1 fruit fly cellular context compared by ENCODE assay signal in the genomic region with DNA sequence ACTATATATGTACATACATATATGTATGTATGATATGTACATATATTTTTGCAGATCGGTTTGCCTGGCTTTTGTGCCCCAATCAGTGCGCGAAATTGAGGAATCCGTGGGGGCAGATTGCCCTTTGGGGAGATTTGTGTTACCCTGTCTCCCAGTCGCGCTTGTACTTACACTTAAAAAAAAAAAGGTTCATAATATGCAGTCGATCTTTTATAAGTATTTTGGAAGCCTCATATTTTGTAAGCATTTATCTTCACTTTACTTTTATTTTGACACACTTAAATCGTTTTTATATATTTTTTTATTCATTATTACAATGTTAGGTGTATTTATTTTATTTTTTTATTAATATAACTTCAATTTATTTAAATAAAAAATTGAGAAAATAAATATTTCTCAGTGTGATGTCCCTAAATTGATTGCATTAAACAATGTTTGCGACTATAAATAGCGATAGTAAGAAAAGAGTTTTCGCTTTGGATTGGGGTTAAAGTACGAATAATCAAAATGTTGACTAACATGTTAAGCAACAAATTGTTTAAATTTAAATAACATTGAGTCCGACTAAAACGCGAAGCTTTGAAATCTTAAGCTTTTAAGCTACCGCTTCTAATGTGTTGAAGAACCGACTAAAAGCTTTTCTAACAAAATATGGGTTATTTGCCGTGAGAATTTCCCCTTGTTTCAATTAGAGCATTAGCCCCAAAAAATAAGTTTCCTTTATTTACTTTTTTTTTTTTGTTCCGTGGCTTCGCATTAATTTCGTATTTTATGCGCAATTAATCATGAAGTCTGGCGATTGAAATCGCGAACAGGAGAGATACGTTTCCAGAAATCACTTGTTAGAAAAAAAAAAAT.
TF ChIP-seq lines count a peak whose summit lies in the region.

No protein-coding gene starts in this region.

TF ChIP-seq in whole organism, embryonic, 481 proteins besides CTCF, POLR2A, EP300 and RAD21 (continued from another document and continues in another):
- no peak for TF ChIP-seq CG17568 (GFP tag; optimal IDR thresholded peaks at IDR 0.05; lab: Kevin White, UChicago)
- no peak for TF ChIP-seq CG10366 (GFP tag; IDR thresholded peaks at IDR 0.05; lab: Robert Waterston, UW)
- TF ChIP-seq CG6654 (GFP tag; optimal IDR thresholded peaks at IDR 0.05; lab: Kevin White, UChicago) = no peak
- no peak for TF ChIP-seq org-1 (GFP tag; optimal IDR thresholded peaks at IDR 0.05; lab: Kevin White, UChicago)
- peak; percentile 15 for TF ChIP-seq CG2120 (GFP tag; optimal IDR thresholded peaks at IDR 0.05; lab: Kevin White, UChicago)
- peak; percentile 32 for TF ChIP-seq CG7556 (GFP tag; optimal IDR thresholded peaks at IDR 0.05; lab: Kevin White, UChicago)
- no peak for TF ChIP-seq klu (GFP tag; IDR thresholded peaks at IDR 0.05; lab: Robert Waterston, UW)
- peak; percentile 5 for TF ChIP-seq Asciz (GFP tag; optimal IDR thresholded peaks at IDR 0.05; lab: Kevin White, UChicago)
- TF ChIP-seq pho (GFP tag; optimal IDR thresholded peaks at IDR 0.05; lab: Kevin White, UChicago) = no peak
- TF ChIP-seq oc (tag; optimal IDR thresholded peaks at IDR 0.05; lab: Kevin White, UChicago) = no peak
- TF ChIP-seq Hsf (GFP tag; optimal IDR thresholded peaks at IDR 0.05; lab: Kevin White, UChicago) = no peak
- no peak for TF ChIP-seq CG34422 (GFP tag; IDR thresholded peaks at IDR 0.05; lab: Robert Waterston, UW)
- TF ChIP-seq Neu2 (GFP tag; optimal IDR thresholded peaks at IDR 0.05; lab: Kevin White, UChicago; ENCODE audit: borderline replicate concordance) = no peak
- no peak for TF ChIP-seq luna (GFP tag; optimal IDR thresholded peaks at IDR 0.05; lab: Kevin White, UChicago)
- TF ChIP-seq Ptx1 (GFP tag; IDR thresholded peaks at IDR 0.05; lab: Robert Waterston, UW) = 0 out of 2 replicates have a peak, but pooled peaks have one; percentile 18
- TF ChIP-seq seq (GFP tag; IDR thresholded peaks at IDR 0.05; lab: Robert Waterston, UW) = no peak
- no peak for TF ChIP-seq CG4424 (GFP tag; optimal IDR thresholded peaks at IDR 0.05; lab: Kevin White, UChicago)
- TF ChIP-seq Pdp1 (GFP tag; optimal IDR thresholded peaks at IDR 0.05; lab: Kevin White, UChicago) = peak in 1 of 2 experiments; percentile 39
- TF ChIP-seq tx (GFP tag; optimal IDR thresholded peaks at IDR 0.05; lab: Kevin White, UChicago) = no peak
- peak; percentile 18 for TF ChIP-seq sens (GFP tag; lab: Kevin White, UChicago)
- 0 out of 4 replicates have a peak, but pooled peaks have one; percentile 55 for TF ChIP-seq chinmo (GFP tag; IDR thresholded peaks at IDR 0.05; lab: Robert Waterston, UW; ENCODE audit: partially characterized antibody)
- no peak for TF ChIP-seq BEAF-32 (GFP tag; optimal IDR thresholded peaks at IDR 0.05; lab: Kevin White, UChicago)
- no peak for TF ChIP-seq CG8765 (GFP tag; IDR thresholded peaks at IDR 0.05; lab: Robert Waterston, UW)
- no peak for TF ChIP-seq eve (GFP tag; optimal IDR thresholded peaks at IDR 0.05; lab: Kevin White, UChicago)
- TF ChIP-seq crol (GFP tag; IDR thresholded peaks at IDR 0.05; lab: Robert Waterston, UW) = no peak
- peak in 1 of 2 experiments; percentile 63 for TF ChIP-seq Hr51 (GFP tag; optimal IDR thresholded peaks at IDR 0.05; lab: Kevin White, UChicago)
- TF ChIP-seq gem (tag; optimal IDR thresholded peaks at IDR 0.05; lab: Kevin White, UChicago) = peak; percentile 61
- TF ChIP-seq Eip74EF (GFP tag; optimal IDR thresholded peaks at IDR 0.05; lab: Kevin White, UChicago) = no peak
- no peak for TF ChIP-seq gt (GFP tag; IDR thresholded peaks at IDR 0.05; lab: Robert Waterston, UW)
- TF ChIP-seq Oaz (GFP tag; IDR thresholded peaks at IDR 0.05; lab: Robert Waterston, UW) = no peak
- no peak for TF ChIP-seq trem (tag; optimal IDR thresholded peaks at IDR 0.05; lab: Kevin White, UChicago)
- no peak for TF ChIP-seq CkIIα-i1 (GFP tag; IDR thresholded peaks at IDR 0.05; lab: Robert Waterston, UW)
- TF ChIP-seq kay (GFP tag; optimal IDR thresholded peaks at IDR 0.05; lab: Kevin White, UChicago) = no peak
- no peak for TF ChIP-seq vnd (GFP tag; IDR thresholded peaks at IDR 0.05; lab: Robert Waterston, UW; ENCODE audit: partially characterized antibody)
- no peak for TF ChIP-seq CG7271 (tag; optimal IDR thresholded peaks at IDR 0.05; lab: Kevin White, UChicago)
- peak; percentile 71 for TF ChIP-seq CG11504 (tag; optimal IDR thresholded peaks at IDR 0.05; lab: Kevin White, UChicago)
- TF ChIP-seq gce (GFP tag; IDR thresholded peaks at IDR 0.05; lab: Robert Waterston, UW) = no peak
- TF ChIP-seq C15 (GFP tag; IDR thresholded peaks at IDR 0.05; lab: Robert Waterston, UW) = no peak
- TF ChIP-seq gfzf (GFP tag; optimal IDR thresholded peaks at IDR 0.05; lab: Kevin White, UChicago) = no peak
- peak; percentile 25 for TF ChIP-seq CG30403 (GFP tag; optimal IDR thresholded peaks at IDR 0.05; lab: Kevin White, UChicago)
- TF ChIP-seq p53 (GFP tag; optimal IDR thresholded peaks at IDR 0.05; lab: Kevin White, UChicago) = no peak
- no peak for TF ChIP-seq Dip3 (GFP tag; optimal IDR thresholded peaks at IDR 0.05; lab: Kevin White, UChicago)
- TF ChIP-seq lbe (GFP tag; optimal IDR thresholded peaks at IDR 0.05; lab: Kevin White, UChicago) = no peak
- no peak for TF ChIP-seq Poxn (GFP tag; IDR thresholded peaks at IDR 0.05; lab: Robert Waterston, UW)
- no peak for TF ChIP-seq slou (GFP tag; optimal IDR thresholded peaks at IDR 0.05; lab: Kevin White, UChicago)
- TF ChIP-seq Rfx (GFP tag; IDR thresholded peaks at IDR 0.05; lab: Robert Waterston, UW) = no peak
- no peak for TF ChIP-seq CG9609 (GFP tag; optimal IDR thresholded peaks at IDR 0.05; lab: Kevin White, UChicago)
- no peak for TF ChIP-seq E2f1 (GFP tag; IDR thresholded peaks at IDR 0.05; lab: Robert Waterston, UW)
- no peak for TF ChIP-seq stwl (tag; optimal IDR thresholded peaks at IDR 0.05; lab: Kevin White, UChicago)
- TF ChIP-seq Adf1 (GFP tag; IDR thresholded peaks at IDR 0.05; lab: Robert Waterston, UW) = no peak
- no peak for TF ChIP-seq TFAM (GFP tag; optimal IDR thresholded peaks at IDR 0.05; lab: Kevin White, UChicago)
- no peak for TF ChIP-seq Ada2b (GFP tag; IDR thresholded peaks at IDR 0.05; lab: Robert Waterston, UW)
- TF ChIP-seq CG31388 (GFP tag; optimal IDR thresholded peaks at IDR 0.05; lab: Kevin White, UChicago) = no peak
- TF ChIP-seq CG7357 (GFP tag; IDR thresholded peaks at IDR 0.05; lab: Robert Waterston, UW) = no peak
- TF ChIP-seq nerfin-2 (GFP tag; IDR thresholded peaks at IDR 0.05; lab: Robert Waterston, UW; ENCODE audit: partially characterized antibody) = no peak
- TF ChIP-seq Med (GFP tag; lab: Kevin White, UChicago) = peak; percentile 48
- no peak for TF ChIP-seq CG1529 (GFP tag; optimal IDR thresholded peaks at IDR 0.05; lab: Kevin White, UChicago)
- TF ChIP-seq ewg (GFP tag; optimal IDR thresholded peaks at IDR 0.05; lab: Kevin White, UChicago) = no peak
- TF ChIP-seq H2.0 (GFP tag; IDR thresholded peaks at IDR 0.05; lab: Robert Waterston, UW) = no peak
- TF ChIP-seq pan (optimal IDR thresholded peaks at IDR 0.05; lab: Kevin White, UChicago) = no peak
- TF ChIP-seq pan (GFP tag; optimal IDR thresholded peaks at IDR 0.05 in 1 of 2, IDR thresholded peaks at IDR 0.05 in 1 of 2) = no peak
- no peak for TF ChIP-seq Gsc (GFP tag; IDR thresholded peaks at IDR 0.05; lab: Robert Waterston, UW)
- TF ChIP-seq Kr (GFP tag; optimal IDR thresholded peaks at IDR 0.05; lab: Kevin White, UChicago) = no peak
- no peak for TF ChIP-seq Chrac-16 (GFP tag; optimal IDR thresholded peaks at IDR 0.05; lab: Kevin White, UChicago)
- peak; percentile 42 for TF ChIP-seq CG12391 (tag; optimal IDR thresholded peaks at IDR 0.05; lab: Kevin White, UChicago)
- no peak for TF ChIP-seq CG2875 (GFP tag; optimal IDR thresholded peaks at IDR 0.05; lab: Kevin White, UChicago)
- TF ChIP-seq CG2712 (tag; optimal IDR thresholded peaks at IDR 0.05; lab: Kevin White, UChicago) = peak; percentile 40
- TF ChIP-seq CG10321 (GFP tag; IDR thresholded peaks at IDR 0.05; lab: Robert Waterston, UW) = no peak
- TF ChIP-seq CG6683 (GFP tag; optimal IDR thresholded peaks at IDR 0.05; lab: Kevin White, UChicago) = no peak
- no peak for TF ChIP-seq psq (GFP tag; optimal IDR thresholded peaks at IDR 0.05; lab: Kevin White, UChicago)
- no peak for TF ChIP-seq Dek (tag; optimal IDR thresholded peaks at IDR 0.05; lab: Kevin White, UChicago)
- no peak for TF ChIP-seq bcd (GFP tag; optimal IDR thresholded peaks at IDR 0.05; lab: Kevin White, UChicago)
- no peak for TF ChIP-seq h (optimal IDR thresholded peaks at IDR 0.05; lab: Kevin White, UChicago)
- no peak for TF ChIP-seq CG4617 (GFP tag; optimal IDR thresholded peaks at IDR 0.05; lab: Kevin White, UChicago; ENCODE audit: borderline replicate concordance)
- TF ChIP-seq CG13775 (GFP tag; optimal IDR thresholded peaks at IDR 0.05; lab: Kevin White, UChicago) = no peak
- peak; percentile 39 for TF ChIP-seq CG17359 (tag; optimal IDR thresholded peaks at IDR 0.05; lab: Kevin White, UChicago)
- TF ChIP-seq nerfin-1 (tag; optimal IDR thresholded peaks at IDR 0.05; lab: Kevin White, UChicago) = no peak
- TF ChIP-seq ara (GFP tag; IDR thresholded peaks at IDR 0.05; lab: Robert Waterston, UW) = no peak
- no peak for TF ChIP-seq twi (tag; optimal IDR thresholded peaks at IDR 0.05; lab: Kevin White, UChicago)
- TF ChIP-seq Awh (GFP tag; IDR thresholded peaks at IDR 0.05; lab: Robert Waterston, UW) = no peak
- TF ChIP-seq CG16813 (GFP tag; IDR thresholded peaks at IDR 0.05; lab: Robert Waterston, UW; ENCODE audit: partially characterized antibody) = no peak
- TF ChIP-seq Xbp1 (GFP tag; optimal IDR thresholded peaks at IDR 0.05; lab: Kevin White, UChicago) = no peak
- no peak for TF ChIP-seq CHES-1-like (GFP tag; optimal IDR thresholded peaks at IDR 0.05; lab: Kevin White, UChicago)
- no peak for TF ChIP-seq CG4854 (GFP tag; optimal IDR thresholded peaks at IDR 0.05; lab: Kevin White, UChicago)
- TF ChIP-seq chn (GFP tag; optimal IDR thresholded peaks at IDR 0.05; lab: Kevin White, UChicago) = no peak
- TF ChIP-seq jing (GFP tag; optimal IDR thresholded peaks at IDR 0.05; lab: Kevin White, UChicago) = no peak
- no peak for TF ChIP-seq ftz-f1 (GFP tag; optimal IDR thresholded peaks at IDR 0.05; lab: Kevin White, UChicago)
- no peak for TF ChIP-seq Dbx (GFP tag; IDR thresholded peaks at IDR 0.05; lab: Robert Waterston, UW)
- no peak for TF ChIP-seq kni (GFP tag; optimal IDR thresholded peaks at IDR 0.05; lab: Kevin White, UChicago)
- no peak for TF ChIP-seq Hr39 (optimal IDR thresholded peaks at IDR 0.05; lab: Kevin White, UChicago)
- TF ChIP-seq CG4404 (GFP tag; IDR thresholded peaks at IDR 0.05; lab: Robert Waterston, UW) = no peak
- TF ChIP-seq ash1 (GFP tag; optimal IDR thresholded peaks at IDR 0.05; lab: Kevin White, UChicago) = no peak
- no peak for TF ChIP-seq dm (GFP tag; optimal IDR thresholded peaks at IDR 0.05; lab: Kevin White, UChicago)
- TF ChIP-seq en (GFP tag; optimal IDR thresholded peaks at IDR 0.05; lab: Kevin White, UChicago) = no peak
- TF ChIP-seq slp2 (GFP tag; optimal IDR thresholded peaks at IDR 0.05; lab: Kevin White, UChicago) = no peak
- TF ChIP-seq CG11247 (GFP tag; IDR thresholded peaks at IDR 0.05; lab: Robert Waterston, UW) = no peak
- TF ChIP-seq tup (GFP tag; optimal IDR thresholded peaks at IDR 0.05; lab: Kevin White, UChicago) = no peak
- no peak for TF ChIP-seq Hmx (GFP tag; optimal IDR thresholded peaks at IDR 0.05; lab: Kevin White, UChicago)
- TF ChIP-seq Bgb (GFP tag; IDR thresholded peaks at IDR 0.05; lab: Robert Waterston, UW; ENCODE audit: partially characterized antibody) = no peak
- TF ChIP-seq inv (GFP tag; IDR thresholded peaks at IDR 0.05; lab: Robert Waterston, UW; ENCODE audit: partially characterized antibody) = no peak
- TF ChIP-seq CG15073 (GFP tag; optimal IDR thresholded peaks at IDR 0.05; lab: Kevin White, UChicago) = no peak
- no peak for TF ChIP-seq CG14441 (GFP tag; IDR thresholded peaks at IDR 0.05; lab: Robert Waterston, UW)
- TF ChIP-seq CG15269 (tag; optimal IDR thresholded peaks at IDR 0.05; lab: Kevin White, UChicago) = peak; percentile 53
- TF ChIP-seq grau (tag; optimal IDR thresholded peaks at IDR 0.05; lab: Kevin White, UChicago) = peak; percentile 30
- no peak for TF ChIP-seq Ssrp (tag; optimal IDR thresholded peaks at IDR 0.05; lab: Kevin White, UChicago)
- no peak for TF ChIP-seq CG4730 (GFP tag; IDR thresholded peaks at IDR 0.05; lab: Robert Waterston, UW)
- no peak for TF ChIP-seq Taf1 (GFP tag; IDR thresholded peaks at IDR 0.05; lab: Robert Waterston, UW)
- TF ChIP-seq CG18619 (GFP tag; optimal IDR thresholded peaks at IDR 0.05; lab: Kevin White, UChicago) = no peak
- no peak for TF ChIP-seq Tbp (GFP tag; optimal IDR thresholded peaks at IDR 0.05; lab: Kevin White, UChicago)
- no peak for TF ChIP-seq hkb (optimal IDR thresholded peaks at IDR 0.05; lab: Kevin White, UChicago)
- TF ChIP-seq hkb (GFP tag; IDR thresholded peaks at IDR 0.05; lab: Robert Waterston, UW) = no peak
- no peak for TF ChIP-seq CG15514 (GFP tag; optimal IDR thresholded peaks at IDR 0.05; lab: Kevin White, UChicago)
- no peak for TF ChIP-seq CG10274 (GFP tag; optimal IDR thresholded peaks at IDR 0.05; lab: Kevin White, UChicago)
- no peak for TF ChIP-seq D19B (GFP tag; optimal IDR thresholded peaks at IDR 0.05; lab: Kevin White, UChicago)
- TF ChIP-seq hth (optimal IDR thresholded peaks at IDR 0.05; lab: Kevin White, UChicago) = no peak
- no peak for TF ChIP-seq CG1603 (tag; optimal IDR thresholded peaks at IDR 0.05; lab: Kevin White, UChicago)
- no peak for TF ChIP-seq CG3995 (GFP tag; optimal IDR thresholded peaks at IDR 0.05; lab: Kevin White, UChicago)
- no peak for TF ChIP-seq Sry-δ (GFP tag; optimal IDR thresholded peaks at IDR 0.05; lab: Kevin White, UChicago)
- no peak for TF ChIP-seq cato (GFP tag; optimal IDR thresholded peaks at IDR 0.05; lab: Kevin White, UChicago; ENCODE audit: borderline replicate concordance)
- TF ChIP-seq fd96Cb (tag; optimal IDR thresholded peaks at IDR 0.05; lab: Kevin White, UChicago) = no peak
- no peak for TF ChIP-seq fd64A (GFP tag; optimal IDR thresholded peaks at IDR 0.05; lab: Kevin White, UChicago)
- TF ChIP-seq CG32532 (GFP tag; IDR thresholded peaks at IDR 0.05; lab: Robert Waterston, UW) = no peak
- no peak for TF ChIP-seq CG11093 (GFP tag; IDR thresholded peaks at IDR 0.05; lab: Robert Waterston, UW)
- no peak for TF ChIP-seq CG32767 (GFP tag; IDR thresholded peaks at IDR 0.05; lab: Robert Waterston, UW)
- TF ChIP-seq Ravus (GFP tag; IDR thresholded peaks at IDR 0.05; lab: Robert Waterston, UW) = no peak
- no peak for TF ChIP-seq CG31365 (tag; optimal IDR thresholded peaks at IDR 0.05; lab: Kevin White, UChicago)
- TF ChIP-seq CG18599 (GFP tag; optimal IDR thresholded peaks at IDR 0.05; lab: Kevin White, UChicago) = peak; percentile 37
- TF ChIP-seq CG17385 (GFP tag; optimal IDR thresholded peaks at IDR 0.05; lab: Kevin White, UChicago) = peak; percentile 3
